Worm (Caenorhabditis elegans): ENCODE data around the gene R08C7.1.

R08C7.1 gene

DNA sequence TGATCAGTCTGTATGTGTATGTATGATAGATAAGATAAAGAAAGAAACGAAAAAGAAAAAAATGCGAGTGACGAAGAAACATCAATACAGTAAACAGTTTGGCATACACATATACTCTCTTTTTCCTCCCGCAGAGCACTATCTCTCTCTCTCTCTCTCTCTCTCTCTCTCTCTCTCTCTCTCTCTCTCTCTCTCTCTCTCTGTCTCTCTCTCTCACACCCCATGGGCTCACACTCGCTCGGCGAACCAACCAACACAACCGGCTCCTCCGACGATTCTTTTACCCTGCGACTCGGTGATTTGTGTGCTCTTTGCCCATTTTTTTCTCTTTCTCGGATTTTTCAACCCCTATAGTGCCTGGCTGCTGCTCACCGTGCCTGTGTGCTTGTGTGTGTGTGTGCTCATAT lies 44.6 kb upstream of the R08C7.1 start:
- TF ChIP-seq eor-1 (tag; optimal IDR thresholded peaks at IDR 0.05) (no peak), pqm-1 (tag; optimal IDR thresholded peaks at IDR 0.05) (peak; percentile 88), elt-2 (tag; optimal IDR thresholded peaks at IDR 0.05) (peak; percentile 80), ceh-28 (tag; optimal IDR thresholded peaks at IDR 0.05) (peak; percentile 19), nhr-77 (tag; optimal IDR thresholded peaks at IDR 0.05) (no peak), nfya-1 (tag; optimal IDR thresholded peaks at IDR 0.05; ENCODE audit: insufficient read depth) (peak; percentile 60), jun-1 (tag; optimal IDR thresholded peaks at IDR 0.05) (peak; percentile 47), ama-1 (optimal IDR thresholded peaks at IDR 0.05) (peak; percentile 37), pha-4 (tag; optimal IDR thresholded peaks at IDR 0.05) (peak; percentile 94)

DNA sequence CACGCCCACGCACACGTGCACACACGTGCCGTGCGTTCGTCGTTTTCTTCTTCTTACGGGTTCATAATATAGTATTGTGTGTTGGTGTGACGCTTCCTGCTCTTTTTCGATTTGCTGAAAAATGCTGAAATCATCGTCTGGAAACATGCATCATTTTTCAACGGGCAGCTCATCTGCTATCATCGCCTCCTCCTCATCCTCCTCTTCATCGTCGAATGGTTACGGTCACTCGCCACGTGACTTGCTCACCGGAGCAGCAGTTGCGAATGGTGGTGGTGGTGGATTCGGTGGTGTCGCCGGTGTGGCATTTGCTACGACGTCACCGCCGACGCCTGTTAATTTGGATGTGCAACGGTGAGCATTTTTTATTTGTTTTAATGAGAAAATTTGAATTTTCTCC lies 43.0 kb upstream of the R08C7.1 start:
- TF ChIP-seq egl-5 (tag; optimal IDR thresholded peaks at IDR 0.05) = no peak
- TF ChIP-seq ama-1 (optimal IDR thresholded peaks at IDR 0.05) = peak; percentile 15

ce11 chrIV:4410526-4410925 lies 41.1 kb upstream of the R08C7.1 start:
- TF ChIP-seq fkh-10 (GFP tag; optimal IDR thresholded peaks at IDR 0.05) (no peak), ama-1 (optimal IDR thresholded peaks at IDR 0.05) (no peak), nhr-67 (tag; optimal IDR thresholded peaks at IDR 0.05) (no peak), nhr-12 (tag; optimal IDR thresholded peaks at IDR 0.05) (no peak), daf-12 (tag; optimal IDR thresholded peaks at IDR 0.05) (no peak), ztf-4 (tag; optimal IDR thresholded peaks at IDR 0.05) (no peak), pha-4 (tag; optimal IDR thresholded peaks at IDR 0.05) (no peak), nhr-11 (tag; optimal IDR thresholded peaks at IDR 0.05) (no peak), elt-1 (tag; optimal IDR thresholded peaks at IDR 0.05) (no peak), mdl-1 (tag; optimal IDR thresholded peaks at IDR 0.05) (no peak), fos-1 (tag; optimal IDR thresholded peaks at IDR 0.05) (no peak), unc-62 (GFP tag; optimal IDR thresholded peaks at IDR 0.05) (no peak), pqm-1 (tag; optimal IDR thresholded peaks at IDR 0.05) (no peak), aly-2 (tag; optimal IDR thresholded peaks at IDR 0.05) (no peak), egl-5 (tag; optimal IDR thresholded peaks at IDR 0.05) (no peak), nhr-28 (tag; optimal IDR thresholded peaks at IDR 0.05) (no peak), ceh-28 (tag; optimal IDR thresholded peaks at IDR 0.05) (no peak), tbx-2 (tag; optimal IDR thresholded peaks at IDR 0.05) (no peak)

DNA sequence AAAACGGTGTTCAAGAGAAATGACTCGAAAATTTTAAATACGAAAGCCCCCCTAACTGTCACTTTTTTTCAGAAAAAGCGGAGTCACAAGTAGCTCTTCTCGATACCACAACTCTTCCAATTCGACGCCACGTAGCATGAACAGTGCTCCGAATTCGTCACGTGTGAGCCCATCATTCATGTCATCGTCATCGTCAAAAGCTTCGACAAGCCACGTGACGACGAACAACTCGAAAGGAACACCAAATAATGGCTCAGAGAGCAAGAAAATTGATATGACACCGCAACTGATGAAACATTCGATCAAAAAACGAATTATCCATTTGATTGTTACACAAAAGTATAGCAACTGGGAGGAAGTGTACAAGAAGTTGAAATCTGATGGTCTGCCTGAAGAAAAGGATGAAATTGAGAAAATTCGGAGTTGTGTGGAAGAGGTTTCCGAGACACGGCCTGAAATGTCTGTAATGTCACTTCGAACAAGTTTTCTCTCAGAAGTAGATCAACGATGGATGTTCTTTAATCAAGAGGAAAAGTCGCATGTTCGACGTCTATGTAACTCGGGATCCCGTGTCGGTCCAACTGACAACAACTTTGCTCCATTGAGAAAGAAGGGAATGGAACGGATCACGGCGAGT lies 40.2 kb upstream of the R08C7.1 start:
- TF ChIP-seq ztf-4 (tag; optimal IDR thresholded peaks at IDR 0.05) (no peak), egl-5 (tag; optimal IDR thresholded peaks at IDR 0.05) (no peak), ceh-16 (tag; optimal IDR thresholded peaks at IDR 0.05) (no peak), nhr-11 (tag; optimal IDR thresholded peaks at IDR 0.05) (no peak), nhr-237 (tag; optimal IDR thresholded peaks at IDR 0.05) (no peak), zag-1 (tag; optimal IDR thresholded peaks at IDR 0.05) (no peak), nfya-1 (tag; optimal IDR thresholded peaks at IDR 0.05; ENCODE audit: insufficient read depth) (no peak), nhr-67 (tag; optimal IDR thresholded peaks at IDR 0.05) (no peak), nhr-12 (tag; optimal IDR thresholded peaks at IDR 0.05) (no peak), ztf-11 (tag; optimal IDR thresholded peaks at IDR 0.05) (no peak), ceh-82 (tag; optimal IDR thresholded peaks at IDR 0.05) (no peak), ama-1 (optimal IDR thresholded peaks at IDR 0.05) (no peak), skn-1 (tag; optimal IDR thresholded peaks at IDR 0.05) (no peak), aly-2 (tag; optimal IDR thresholded peaks at IDR 0.05) (no peak), pqm-1 (tag; optimal IDR thresholded peaks at IDR 0.05) (no peak), ceh-28 (tag; optimal IDR thresholded peaks at IDR 0.05) (no peak), elt-3 (tag; optimal IDR thresholded peaks at IDR 0.05) (no peak), hmg-11 (tag; optimal IDR thresholded peaks at IDR 0.05) (no peak)

DNA sequence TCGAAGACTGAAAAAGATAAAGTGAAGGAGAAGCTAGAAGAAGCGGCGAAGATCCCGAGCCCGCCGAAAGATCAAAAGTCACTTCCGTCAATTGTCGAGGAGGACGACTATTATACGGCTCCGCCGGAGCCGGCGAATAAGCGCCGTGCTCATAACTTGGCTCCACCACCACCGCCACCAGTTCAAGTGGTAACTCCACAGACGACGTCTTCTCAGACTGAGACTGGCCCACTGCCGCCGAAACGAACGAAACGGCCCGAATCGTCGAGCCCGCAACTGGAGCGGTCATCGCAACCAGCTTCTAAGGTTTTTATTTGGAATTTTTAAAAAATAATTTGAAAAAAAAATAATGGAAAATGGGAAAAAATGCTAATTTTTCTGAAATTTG lies 39.7 kb upstream of the R08C7.1 start:
- no peak for TF ChIP-seq nhr-43 (tag; optimal IDR thresholded peaks at IDR 0.05; ENCODE audit: poor library complexity, severe bottlenecking)
- no peak for TF ChIP-seq nhr-28 (tag; optimal IDR thresholded peaks at IDR 0.05)
- no peak for TF ChIP-seq ZK546.5 (tag; optimal IDR thresholded peaks at IDR 0.05)
- TF ChIP-seq jun-1 (tag; optimal IDR thresholded peaks at IDR 0.05) = no peak
- TF ChIP-seq nhr-237 (tag; optimal IDR thresholded peaks at IDR 0.05) = no peak
- no peak for TF ChIP-seq nhr-12 (tag; optimal IDR thresholded peaks at IDR 0.05)
- TF ChIP-seq ceh-9 (tag; optimal IDR thresholded peaks at IDR 0.05) = no peak
- no peak for TF ChIP-seq snpc-4 (tag; optimal IDR thresholded peaks at IDR 0.05)
- TF ChIP-seq nhr-77 (tag; optimal IDR thresholded peaks at IDR 0.05) = no peak
- TF ChIP-seq fos-1 (tag; optimal IDR thresholded peaks at IDR 0.05) = no peak
- TF ChIP-seq ztf-4 (tag; optimal IDR thresholded peaks at IDR 0.05) = no peak
- TF ChIP-seq fkh-10 (GFP tag; optimal IDR thresholded peaks at IDR 0.05) = no peak
- no peak for TF ChIP-seq elt-2 (tag; optimal IDR thresholded peaks at IDR 0.05)
- no peak for TF ChIP-seq lin-15B (tag; optimal IDR thresholded peaks at IDR 0.05)
- no peak for TF ChIP-seq nhr-11 (tag; optimal IDR thresholded peaks at IDR 0.05)
- no peak for TF ChIP-seq ceh-82 (tag; optimal IDR thresholded peaks at IDR 0.05)
- no peak for TF ChIP-seq daf-12 (tag; optimal IDR thresholded peaks at IDR 0.05)
- no peak for TF ChIP-seq aly-2 (tag; optimal IDR thresholded peaks at IDR 0.05)

Data from whole organism, L3 larva.